Worm (Caenorhabditis elegans) whole organism, L4 larva: ENCODE data around the gene lgc-31.
A peak's percentile ranks its signal among the peaks of the same experiment; 100 is the strongest.

ENCODE experiments used
- D1046.2 ChIP-seq: fragments of 200-800 bp; sonication (Bioruptor generic); IDR thresholded peaks from 2 replicates; pipeline ENCODE4 v1.3.6; 2022; ENCODE audit warnings: missing genetic modification characterization, missing compliant biosample characterization
- F26F4.8 ChIP-seq: fragments of 200-800 bp; sonication (Bioruptor generic); conservative IDR thresholded peaks from 2 replicates; pipeline ENCODE4 v1.3.6; 2022; ENCODE audit warnings: missing genetic modification characterization, missing compliant biosample characterization
- F44E2.7 ChIP-seq: fragments of 200-800 bp; sonication (Bioruptor generic); IDR thresholded peaks from 2 replicates; pipeline ENCODE4 v2.1.2; 2022; ENCODE audit warnings: missing genetic modification characterization, missing compliant biosample characterization
- R02D3.7 ChIP-seq: fragments of 150-350 bp; sonication (generic microtip); optimal IDR thresholded peaks from 3 replicates; lab custom pipeline; 2014; ENCODE audit warnings: missing biosample characterization, missing genetic modification characterization
- Y48G9A.11 ChIP-seq: fragments of 200-800 bp; sonication (Bioruptor generic); IDR thresholded peaks from 2 replicates; pipeline ENCODE4 v1.3.6; 2022; ENCODE audit warnings: missing genetic modification reagents, missing genetic modification characterization, missing compliant biosample characterization
- Y5F2A.4 ChIP-seq: fragments of 200-800 bp; sonication (Bioruptor generic); optimal IDR thresholded peaks from 2 replicates; lab custom pipeline; 2018; ENCODE audit warnings: mild to moderate bottlenecking, missing genetic modification characterization, missing compliant biosample characterization
- ZK337.2 ChIP-seq: fragments of 200-800 bp; sonication (Bioruptor generic); IDR thresholded peaks from 2 replicates; pipeline ENCODE4 v1.3.6; 2022; ENCODE audit warnings: missing genetic modification reagents, missing genetic modification characterization, missing compliant biosample characterization
- ZK546.5 ChIP-seq, 2 experiments: sonication (generic microtip); optimal IDR thresholded peaks; 2 replicates each; lab custom pipeline; 2017; ENCODE audit warnings: missing biosample characterization in 2 of 2, missing genetic modification characterization in 2 of 2
- aly-2 ChIP-seq: sonication (generic microtip); optimal IDR thresholded peaks from 2 replicates; lab custom pipeline; 2018; ENCODE audit warnings: missing biosample characterization, missing genetic modification characterization
- ama-1 ChIP-seq: fragments of 150-350 bp; optimal IDR thresholded peaks from 2 replicates; lab custom pipeline; 2014; ENCODE audit warnings: inconsistent platforms, mixed read lengths
- ceh-28 ChIP-seq: fragments of 150-350 bp; optimal IDR thresholded peaks from 2 replicates; lab custom pipeline; 2014; ENCODE audit warnings: missing biosample characterization, missing genetic modification reagents, missing genetic modification characterization
- ceh-62 ChIP-seq: sonication (generic microtip); optimal IDR thresholded peaks from 2 replicates; lab custom pipeline; 2017; ENCODE audit warnings: missing biosample characterization, missing genetic modification characterization
- ceh-82 ChIP-seq: sonication (generic microtip); optimal IDR thresholded peaks from 2 replicates; lab custom pipeline; 2017; ENCODE audit warnings: missing biosample characterization, missing genetic modification characterization
- cey-2 ChIP-seq: sonication (generic microtip); optimal IDR thresholded peaks from 3 replicates; lab custom pipeline; 2017; ENCODE audit warnings: missing genetic modification characterization, mild to moderate bottlenecking, missing compliant biosample characterization, antibody characterized with exemption, borderline replicate concordance; ENCODE audit not compliant: insufficient read depth
- ctbp-1 ChIP-seq: fragments of 200-800 bp; sonication (Bioruptor generic); IDR thresholded peaks from 2 replicates; pipeline ENCODE4 v1.3.6; 2022; ENCODE audit warnings: missing genetic modification reagents, missing genetic modification characterization, missing compliant biosample characterization
- daf-16 ChIP-seq, 3 experiments: sonication (generic microtip); optimal IDR thresholded peaks; 2 replicates each; lab custom pipeline; 2016 to 2017; ENCODE audit warnings: missing genetic modification characterization in 3 of 3, missing genetic modification reagents in 3 of 3, mild to moderate bottlenecking in 2 of 3, missing compliant biosample characterization in 2 of 3, missing biosample characterization in 1 of 3, moderate library complexity in 1 of 3
- daf-19 ChIP-seq: fragments of 200-800 bp; sonication (Bioruptor generic); conservative IDR thresholded peaks from 2 replicates; pipeline ENCODE4 v1.3.6; 2022; ENCODE audit warnings: missing genetic modification characterization, missing compliant biosample characterization
- dmd-8 ChIP-seq: fragments of 200-800 bp; sonication (Bioruptor generic); IDR thresholded peaks from 2 replicates; pipeline ENCODE4 v1.3.6; 2022; ENCODE audit warnings: missing genetic modification characterization, missing compliant biosample characterization
- dpl-1 ChIP-seq: fragments of 150-350 bp; optimal IDR thresholded peaks from 2 replicates; lab custom pipeline; 2014; ENCODE audit warnings: missing biosample characterization, missing genetic modification reagents, missing genetic modification characterization
- duxl-1 ChIP-seq: sonication (generic microtip); optimal IDR thresholded peaks from 2 replicates; lab custom pipeline; 2016; ENCODE audit warnings: mild to moderate bottlenecking, missing genetic modification characterization, moderate library complexity, missing compliant biosample characterization; ENCODE audit not compliant: poor library complexity
- gei-8 ChIP-seq: fragments of 200-800 bp; sonication (Bioruptor generic); optimal IDR thresholded peaks from 2 replicates; lab custom pipeline; 2018; ENCODE audit warnings: mild to moderate bottlenecking, missing genetic modification characterization, missing compliant biosample characterization
- hmg-1.1 ChIP-seq: fragments of 200-800 bp; sonication (Bioruptor generic); IDR thresholded peaks from 2 replicates; pipeline ENCODE4 v1.3.6; 2022; ENCODE audit warnings: missing genetic modification reagents, missing genetic modification characterization, missing compliant biosample characterization
- jun-1 ChIP-seq: fragments of 150-350 bp; optimal IDR thresholded peaks from 2 replicates; lab custom pipeline; 2014; ENCODE audit warnings: missing biosample characterization, missing genetic modification reagents, missing genetic modification characterization
- lim-7 ChIP-seq: fragments of 200-800 bp; sonication (Bioruptor generic); IDR thresholded peaks from 2 replicates; pipeline ENCODE4 v1.3.6; 2022; ENCODE audit warnings: missing genetic modification characterization, missing compliant biosample characterization
- lin-13 ChIP-seq: fragments of 150-350 bp; optimal IDR thresholded peaks from 2 replicates; lab custom pipeline; 2014; ENCODE audit warnings: missing biosample characterization, missing genetic modification reagents, missing genetic modification characterization
- lin-38 ChIP-seq: fragments of 200-800 bp; sonication (Bioruptor generic); IDR thresholded peaks from 2 replicates; pipeline ENCODE4 v1.3.6; 2022; ENCODE audit warnings: missing genetic modification reagents, missing genetic modification characterization, missing compliant biosample characterization
- lsy-2 ChIP-seq, 2 experiments: fragments of 150-350 bp in 1 of 2; sonication (generic microtip) in 1 of 2; optimal IDR thresholded peaks; 2 replicates each; lab custom pipeline; 2014 to 2017; ENCODE audit warnings: missing biosample characterization in 2 of 2, missing genetic modification characterization in 2 of 2
- madf-5 ChIP-seq, 2 experiments: fragments of 200-800 bp; sonication (Bioruptor generic); IDR thresholded peaks; 2 replicates each; pipeline ENCODE4 v1.3.6; 2022; ENCODE audit warnings: missing compliant biosample characterization in 2 of 2, missing genetic modification characterization in 2 of 2
- mdt-29 ChIP-seq: fragments of 200-800 bp; sonication (Bioruptor generic); IDR thresholded peaks from 2 replicates; pipeline ENCODE4 v1.3.6; 2022; ENCODE audit warnings: missing genetic modification reagents, missing genetic modification characterization, missing compliant biosample characterization
- mep-1 ChIP-seq: fragments of 150-350 bp; sonication (generic microtip); optimal IDR thresholded peaks from 3 replicates; lab custom pipeline; 2014; ENCODE audit warnings: missing biosample characterization, missing genetic modification characterization
- nhr-111 ChIP-seq: fragments of 200-800 bp; sonication (Bioruptor generic); optimal IDR thresholded peaks from 2 replicates; lab custom pipeline; 2018; ENCODE audit warnings: mild to moderate bottlenecking, missing genetic modification characterization, missing compliant biosample characterization
- nhr-48 ChIP-seq: sonication (generic microtip); optimal IDR thresholded peaks from 2 replicates; lab custom pipeline; 2016; ENCODE audit warnings: mild to moderate bottlenecking, missing genetic modification characterization, missing compliant biosample characterization
- nhr-76 ChIP-seq: fragments of 150-350 bp; optimal IDR thresholded peaks from 2 replicates; lab custom pipeline; 2014; ENCODE audit warnings: missing biosample characterization, missing genetic modification characterization
- nhr-77 ChIP-seq: fragments of 150-350 bp; optimal IDR thresholded peaks from 2 replicates; lab custom pipeline; 2014; ENCODE audit warnings: missing biosample characterization, missing genetic modification characterization
- pha-4 ChIP-seq, 2 experiments: fragments of 150-350 bp in 1 of 2; fragments of 200-800 bp in 1 of 2; sonication (Bioruptor generic) in 1 of 2; IDR thresholded peaks in 1 of 2; optimal IDR thresholded peaks in 1 of 2; 2 replicates each; pipeline versions ENCODE4 v1.3.6 to Lab custom; 2014 to 2022; ENCODE audit warnings: missing genetic modification characterization in 2 of 2, missing genetic modification reagents in 2 of 2, missing biosample characterization in 1 of 2, missing compliant biosample characterization in 1 of 2
- php-3 ChIP-seq: fragments of 200-800 bp; sonication (Bioruptor generic); IDR thresholded peaks from 2 replicates; pipeline ENCODE4 v1.3.6; 2022; ENCODE audit warnings: missing genetic modification reagents, missing genetic modification characterization, missing compliant biosample characterization
- rbr-2 ChIP-seq: sonication (generic microtip); optimal IDR thresholded peaks from 2 replicates; lab custom pipeline; 2016; ENCODE audit warnings: missing genotype, missing genetic modification characterization, missing compliant biosample characterization
- sdz-12 ChIP-seq: fragments of 200-800 bp; sonication (Bioruptor generic); optimal IDR thresholded peaks from 2 replicates; lab custom pipeline; 2018; ENCODE audit warnings: mild to moderate bottlenecking, missing genetic modification characterization, missing compliant biosample characterization
- skn-1 ChIP-seq: fragments of 150-350 bp; optimal IDR thresholded peaks from 2 replicates; lab custom pipeline; 2014; ENCODE audit warnings: missing biosample characterization, missing genetic modification characterization
- tag-97 ChIP-seq: fragments of 200-800 bp; sonication (Bioruptor generic); IDR thresholded peaks from 2 replicates; pipeline ENCODE4 v1.3.6; 2022; ENCODE audit warnings: missing genetic modification characterization, missing compliant biosample characterization
- unc-39 ChIP-seq: sonication (generic microtip); optimal IDR thresholded peaks from 2 replicates; lab custom pipeline; 2017; ENCODE audit warnings: missing biosample characterization, missing genetic modification characterization
- zag-1 ChIP-seq: fragments of 150-350 bp; optimal IDR thresholded peaks from 2 replicates; lab custom pipeline; 2014; ENCODE audit warnings: missing biosample characterization, missing genetic modification characterization
- zfp-2 ChIP-seq: sonication (generic microtip); optimal IDR thresholded peaks from 2 replicates; lab custom pipeline; 2016; ENCODE audit warnings: mild to moderate bottlenecking, missing genetic modification characterization, missing compliant biosample characterization
- ztf-11 ChIP-seq: fragments of 150-350 bp; optimal IDR thresholded peaks from 2 replicates; lab custom pipeline; 2014; ENCODE audit warnings: missing biosample characterization, missing genetic modification characterization

Gene lgc-31

ce11 chrV:15497731-15498130 is 24.1 kb downstream of the lgc-31 start (continued):
- TF ChIP-seq ctbp-1 (GFP tag; lab: Robert Waterston, UW) (no peak), dmd-8 (GFP tag; lab: Robert Waterston, UW) (peak; percentile 59; the same call in 1 of the 2 replicates), D1046.2 (GFP tag; lab: Robert Waterston, UW) (0 out of 2 replicates have a peak, but pooled peaks have one; percentile 36), rbr-2 (peak; percentile 7), nhr-111 (GFP tag; lab: Kevin White, UChicago) (no peak), ceh-82 (tag; lab: Kevin White, UChicago) (no peak), daf-16 (GFP tag; optimal IDR thresholded peaks at IDR 0.05; lab: Kevin White, UChicago) (peak in 1 of 2 experiments; percentile 75), daf-16 (tag; optimal IDR thresholded peaks at IDR 0.05; lab: Kevin White, UChicago) (peak; percentile 98), dpl-1 (peak; percentile 37), ceh-28 (tag; lab: Kevin White, UChicago) (peak; percentile 17), nhr-76 (tag; lab: Kevin White, UChicago) (no peak), lin-13 (GFP tag; lab: Kevin White, UChicago) (no peak), ama-1 (lab: Kevin White, UChicago) (no peak), pha-4 (GFP tag; IDR thresholded peaks at IDR 0.05; lab: Robert Waterston, UW) (no peak), pha-4 (tag; optimal IDR thresholded peaks at IDR 0.05; lab: Kevin White, UChicago) (peak; percentile 96), lsy-2 (tag; optimal IDR thresholded peaks at IDR 0.05; lab: Kevin White, UChicago) (no peak), jun-1 (peak; percentile 56), F26F4.8 (GFP tag; lab: Robert Waterston, UW) (no peak), F44E2.7 (GFP tag; lab: Robert Waterston, UW) (no peak), daf-19 (GFP tag; lab: Robert Waterston, UW) (no peak), lim-7 (no peak), duxl-1 (no peak), madf-5 (GFP tag; IDR thresholded peaks at IDR 0.05; lab: Robert Waterston, UW) (no peak), ZK337.2 (GFP tag; lab: Robert Waterston, UW) (no peak), lin-38 (GFP tag; lab: Robert Waterston, UW) (no peak), ztf-11 (tag; lab: Kevin White, UChicago) (no peak), hmg-1.1 (GFP tag; lab: Robert Waterston, UW) (no peak), unc-39 (tag; lab: Kevin White, UChicago) (no peak), nhr-77 (tag; lab: Kevin White, UChicago) (no peak), ceh-62 (tag; lab: Kevin White, UChicago) (no peak), ZK546.5 (tag; optimal IDR thresholded peaks at IDR 0.05; lab: Kevin White, UChicago) (no peak), sdz-12 (GFP tag; lab: Kevin White, UChicago) (no peak), Y48G9A.11 (no peak), php-3 (peak; percentile 75; the same call in 1 of the 2 replicates), R02D3.7 (tag; lab: Kevin White, UChicago) (no peak), skn-1 (no peak), zag-1 (tag; lab: Kevin White, UChicago) (no peak), mdt-29 (GFP tag; lab: Robert Waterston, UW) (no peak), Y5F2A.4 (no peak), gei-8 (no peak), zfp-2 (no peak), tag-97 (GFP tag; lab: Robert Waterston, UW) (no peak), mep-1 (no peak), cey-2 (tag; lab: Kevin White, UChicago) (no peak), nhr-48 (peak; percentile 71), aly-2 (tag; lab: Kevin White, UChicago) (no peak)
